Fruit fly (Drosophila melanogaster): Measurements from ENCODE around the gene psd.
A peak's percentile ranks its signal among the peaks of the same experiment; 100 is the strongest.

Gene psd

DNA sequence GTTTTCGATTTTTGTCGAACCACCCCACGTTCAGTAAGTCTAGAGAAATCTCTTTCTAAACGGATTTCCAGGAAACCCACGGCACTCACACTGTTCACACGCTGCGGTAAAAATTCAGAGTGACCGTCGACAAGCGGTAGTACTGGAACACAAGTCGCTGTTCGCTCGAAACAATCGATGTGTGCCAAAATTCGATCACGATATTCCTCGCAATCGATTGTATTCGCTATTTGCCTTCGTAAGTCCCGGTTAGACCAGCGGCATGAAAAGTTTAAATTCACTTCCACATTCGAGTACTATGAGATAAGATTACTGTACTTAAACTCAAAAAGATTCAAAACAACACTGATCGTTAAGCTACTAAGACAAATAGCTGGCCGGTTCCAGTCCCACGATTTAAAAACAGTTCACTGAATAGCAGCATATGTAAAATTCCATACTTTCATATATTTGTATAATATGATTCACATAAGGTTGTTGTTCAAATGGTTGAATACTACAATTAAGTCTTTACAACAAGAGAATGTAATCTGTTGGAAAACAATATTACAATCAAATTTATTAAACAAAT is 16.2 kb upstream of the psd start, which contains the start of gene chic:
Gene chic (minus strand): TSS at position 157 of the 571 bp plus-strand sequence.
- TF ChIP-seq sisA (GFP tag; IDR thresholded peaks at IDR 0.05) (no peak), CG13624 (GFP tag; optimal IDR thresholded peaks at IDR 0.05) (no peak), Dbx (GFP tag; IDR thresholded peaks at IDR 0.05) (no peak), CG11723 (GFP tag; optimal IDR thresholded peaks at IDR 0.05) (no peak), tin (GFP tag; optimal IDR thresholded peaks at IDR 0.05) (no peak), Ada2b (GFP tag; IDR thresholded peaks at IDR 0.05) (no peak), CG2875 (GFP tag; optimal IDR thresholded peaks at IDR 0.05) (no peak), CG7963 (GFP tag; IDR thresholded peaks at IDR 0.05; ENCODE audit: partially characterized antibody) (no peak), CG11398 (GFP tag; optimal IDR thresholded peaks at IDR 0.05) (peak; percentile 7), Poxn (GFP tag; IDR thresholded peaks at IDR 0.05) (no peak), CG3065 (GFP tag; optimal IDR thresholded peaks at IDR 0.05) (no peak), CG8359 (GFP tag; optimal IDR thresholded peaks at IDR 0.05; ENCODE audit: borderline replicate concordance) (no peak), CG17912 (GFP tag; optimal IDR thresholded peaks at IDR 0.05) (no peak), D19A (tag; optimal IDR thresholded peaks at IDR 0.05) (no peak), dan (GFP tag; IDR thresholded peaks at IDR 0.05) (no peak), amos (GFP tag; IDR thresholded peaks at IDR 0.05; ENCODE audit: partially characterized antibody) (no peak), CG7786 (GFP tag; optimal IDR thresholded peaks at IDR 0.05) (peak; percentile 34), seq (GFP tag; IDR thresholded peaks at IDR 0.05) (no peak), CG14050 (GFP tag; IDR thresholded peaks at IDR 0.05) (no peak), nerfin-1 (tag; optimal IDR thresholded peaks at IDR 0.05) (no peak), danr (GFP tag; IDR thresholded peaks at IDR 0.05) (no peak), CG6175 (GFP tag; IDR thresholded peaks at IDR 0.05) (no peak), gsb-n (tag; optimal IDR thresholded peaks at IDR 0.05) (no peak), MESR4 (GFP tag; optimal IDR thresholded peaks at IDR 0.05) (peak; percentile 58), CG2120 (GFP tag; optimal IDR thresholded peaks at IDR 0.05) (peak; percentile 40), pros (GFP tag; optimal IDR thresholded peaks at IDR 0.05) (no peak), CG18619 (GFP tag; optimal IDR thresholded peaks at IDR 0.05) (no peak), Fer3 (tag; optimal IDR thresholded peaks at IDR 0.05) (peak; percentile 27), jing (GFP tag; optimal IDR thresholded peaks at IDR 0.05) (no peak), bsh (GFP tag; optimal IDR thresholded peaks at IDR 0.05) (peak in 1 of 2 experiments; percentile 19), CG3847 (GFP tag; IDR thresholded peaks at IDR 0.05) (no peak), CG6689 (GFP tag; IDR thresholded peaks at IDR 0.05) (no peak), trh (GFP tag; optimal IDR thresholded peaks at IDR 0.05) (no peak), CoRest (tag; optimal IDR thresholded peaks at IDR 0.05) (no peak), hb (GFP tag; IDR thresholded peaks at IDR 0.05; ENCODE audit: partially characterized antibody) (no peak), Nf-YC (tag; optimal IDR thresholded peaks at IDR 0.05) (peak; percentile 8), gcm2 (GFP tag; optimal IDR thresholded peaks at IDR 0.05) (no peak), jigr1 (GFP tag; IDR thresholded peaks at IDR 0.05) (no peak), Hr51 (GFP tag; optimal IDR thresholded peaks at IDR 0.05) (no peak), CG7271 (tag; optimal IDR thresholded peaks at IDR 0.05) (no peak), run (tag; optimal IDR thresholded peaks at IDR 0.05) (no peak), oc (tag; optimal IDR thresholded peaks at IDR 0.05) (no peak), CG12942 (GFP tag; optimal IDR thresholded peaks at IDR 0.05) (no peak), corto (GFP tag; optimal IDR thresholded peaks at IDR 0.05) (no peak), crol (GFP tag; IDR thresholded peaks at IDR 0.05) (no peak), CG12744 (GFP tag; optimal IDR thresholded peaks at IDR 0.05) (no peak), prd (optimal IDR thresholded peaks at IDR 0.05) (no peak), prd (GFP tag; IDR thresholded peaks at IDR 0.05) (no peak), CG31365 (tag; optimal IDR thresholded peaks at IDR 0.05) (no peak), Aef1 (GFP tag; IDR thresholded peaks at IDR 0.05) (no peak), zfh1 (GFP tag; IDR thresholded peaks at IDR 0.05) (no peak)

All from whole organism, embryonic.